Fruit fly (Drosophila melanogaster) whole organism, pupa: ENCODE measurements around the gene Acp98AB.

Source experiments
- CG13204 ChIP-seq: fragments of 200-800 bp; sonication (Bioruptor generic); optimal IDR thresholded peaks from 2 replicates; lab custom pipeline; 2018; ENCODE audit warnings: missing biosample characterization, mild to moderate bottlenecking, missing genetic modification characterization, moderate library complexity
- CG14655 ChIP-seq: fragments of 200-800 bp; sonication (Bioruptor generic); optimal IDR thresholded peaks from 3 replicates; lab custom pipeline; 2017; ENCODE audit warnings: mild to moderate bottlenecking, missing biosample characterization, missing genetic modification reagents, missing genetic modification characterization
- CG15710 ChIP-seq: fragments of 200-800 bp; sonication (Bioruptor generic); optimal IDR thresholded peaks from 2 replicates; lab custom pipeline; 2018; ENCODE audit warnings: missing biosample characterization, mild to moderate bottlenecking, missing genetic modification characterization, moderate library complexity
- CG17806 ChIP-seq: fragments of 200-800 bp; sonication (Bioruptor generic); optimal IDR thresholded peaks from 2 replicates; lab custom pipeline; 2018; ENCODE audit warnings: missing biosample characterization, mild to moderate bottlenecking, missing genetic modification characterization, moderate library complexity
- CG32121 ChIP-seq: fragments of 200-800 bp; sonication (Bioruptor generic); IDR thresholded peaks from 2 replicates; pipeline ENCODE4 v1.3.6; 2022; ENCODE audit warnings: missing biosample characterization, missing genetic modification characterization
- CG34367 ChIP-seq: fragments of 200-800 bp; sonication (Bioruptor generic); optimal IDR thresholded peaks from 2 replicates; lab custom pipeline; 2018; ENCODE audit warnings: missing biosample characterization, mild to moderate bottlenecking, missing genetic modification characterization
- D1 ChIP-seq: fragments of 200-800 bp; sonication (Bioruptor generic); optimal IDR thresholded peaks from 2 replicates; lab custom pipeline; 2018; ENCODE audit warnings: missing biosample characterization, mild to moderate bottlenecking, missing genetic modification characterization, moderate library complexity
- EcR ChIP-seq: fragments of 200-800 bp; sonication (Bioruptor generic); optimal IDR thresholded peaks from 3 replicates; lab custom pipeline; 2019; ENCODE audit warnings: missing biosample characterization, missing genetic modification characterization, mild to moderate bottlenecking, moderate library complexity, missing genetic modification reagents
- Pif1A ChIP-seq: fragments of 200-800 bp; sonication (Bioruptor generic); optimal IDR thresholded peaks from 3 replicates; lab custom pipeline; 2016; ENCODE audit warnings: missing biosample characterization, missing genetic modification characterization
- Pif1B ChIP-seq: fragments of 200-800 bp; sonication (Bioruptor generic); optimal IDR thresholded peaks from 3 replicates; lab custom pipeline; 2016; ENCODE audit warnings: missing biosample characterization, missing genetic modification characterization
- fd96Ca ChIP-seq: fragments of 200-800 bp; sonication (Bioruptor generic); IDR thresholded peaks from 3 replicates; pipeline ENCODE4 v1.3.6; 2022; ENCODE audit warnings: missing biosample characterization, missing genetic modification characterization
- gl ChIP-seq: fragments of 200-800 bp; sonication (Bioruptor generic); optimal IDR thresholded peaks from 2 replicates; lab custom pipeline; 2018; ENCODE audit warnings: missing biosample characterization, mild to moderate bottlenecking, missing genetic modification characterization
- rn ChIP-seq: fragments of 200-800 bp; sonication (Bioruptor generic); IDR thresholded peaks from 2 replicates; pipeline ENCODE4 v1.3.6; 2022; ENCODE audit warnings: missing biosample characterization, missing genetic modification characterization

DNA sequence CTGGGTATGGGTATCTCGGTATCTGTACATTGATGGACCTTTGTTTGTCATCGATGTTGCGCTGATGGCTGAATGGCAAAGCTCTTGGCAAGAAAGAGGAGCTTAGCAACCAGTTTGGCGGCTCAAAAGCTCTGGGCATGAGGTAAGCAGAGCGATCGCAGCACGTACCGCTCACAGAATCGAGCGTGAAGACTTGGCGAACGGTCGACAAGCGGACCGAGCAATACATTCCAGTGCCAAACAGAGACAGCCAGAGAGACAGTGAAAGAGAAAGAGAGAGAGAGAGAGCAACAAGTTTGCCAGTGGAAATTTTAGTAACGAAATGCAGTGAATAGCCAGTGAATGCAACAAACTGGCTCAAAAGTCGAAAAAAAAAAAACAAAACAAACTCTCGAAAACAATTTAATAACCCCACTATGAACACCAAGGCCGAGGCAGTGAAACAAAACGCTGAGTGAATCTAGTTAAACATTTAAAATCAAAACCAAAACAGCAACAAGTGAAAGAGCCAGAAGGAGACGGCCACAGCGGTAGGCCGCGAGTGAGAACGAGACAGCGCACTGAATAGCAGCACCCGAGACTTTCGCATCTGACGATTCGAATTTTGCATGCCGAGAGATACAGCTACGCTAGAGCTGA, 41.8 kb downstream of the Acp98AB start, which contains the start of gene Ets98B:
- TF ChIP-seq CG34367 (no peak), CG13204 (GFP tag; lab: Kevin White, UChicago) (peak; percentile 43), CG32121 (no peak), rn (GFP tag; lab: Robert Waterston, UW) (no peak), fd96Ca (GFP tag; lab: Robert Waterston, UW) (0 out of 3 replicates have a peak, but pooled peaks have one; percentile 30), CG15710 (tag; lab: Kevin White, UChicago) (no peak), gl (tag; lab: Kevin White, UChicago) (no peak), Pif1B (peak; percentile 30), Pif1A (GFP tag; lab: Kevin White, UChicago) (no peak), CG17806 (tag; lab: Kevin White, UChicago) (no peak), CG14655 (GFP tag; lab: Kevin White, UChicago) (no peak), EcR (GFP tag; lab: Kevin White, UChicago) (no peak), D1 (tag; lab: Kevin White, UChicago) (no peak)
